Worm (Caenorhabditis elegans) whole organism, mixed stage, embryonic: Measurements from ENCODE around the gene mig-14.

Experiments used
- bed-3 ChIP-seq: fragments of 200-800 bp; sonication (Bioruptor generic); optimal IDR thresholded peaks from 3 replicates; lab custom pipeline; 2018; ENCODE audit warnings: mild to moderate bottlenecking, missing genetic modification characterization, moderate library complexity, missing compliant biosample characterization
- blmp-1 ChIP-seq: fragments of 150-350 bp; optimal IDR thresholded peaks from 2 replicates; lab custom pipeline; 2014; ENCODE audit warnings: missing biosample characterization, missing genetic modification characterization
- ceh-83 ChIP-seq: fragments of 200-800 bp; sonication (Bioruptor generic); optimal IDR thresholded peaks from 2 replicates; lab custom pipeline; 2018; ENCODE audit warnings: mild to moderate bottlenecking, missing genetic modification characterization, missing compliant biosample characterization
- ces-1 ChIP-seq: fragments of 150-350 bp; optimal IDR thresholded peaks from 2 replicates; lab custom pipeline; 2014; ENCODE audit warnings: missing biosample characterization, missing genetic modification reagents, missing genetic modification characterization
- elt-1 ChIP-seq: sonication (generic microtip); optimal IDR thresholded peaks from 2 replicates; lab custom pipeline; 2017; ENCODE audit warnings: missing genetic modification characterization, mild to moderate bottlenecking, missing compliant biosample characterization, antibody characterized with exemption, moderate library complexity, borderline replicate concordance; ENCODE audit not compliant: insufficient read depth
- lin-13 ChIP-seq: fragments of 150-350 bp; optimal IDR thresholded peaks from 2 replicates; lab custom pipeline; 2014; ENCODE audit warnings: missing biosample characterization, missing genetic modification characterization
- lsy-2 ChIP-seq: fragments of 150-350 bp; optimal IDR thresholded peaks from 2 replicates; lab custom pipeline; 2014; ENCODE audit warnings: missing biosample characterization, missing genetic modification characterization
- mls-2 ChIP-seq: sonication (generic microtip); optimal IDR thresholded peaks from 2 replicates; lab custom pipeline; 2016; ENCODE audit warnings: mild to moderate bottlenecking, missing genetic modification characterization, moderate library complexity, missing compliant biosample characterization
- nhr-12 ChIP-seq: fragments of 150-350 bp; optimal IDR thresholded peaks from 2 replicates; lab custom pipeline; 2014; ENCODE audit warnings: missing biosample characterization, missing genetic modification characterization
- nhr-28 ChIP-seq: fragments of 150-350 bp; optimal IDR thresholded peaks from 2 replicates; lab custom pipeline; 2014; ENCODE audit warnings: missing biosample characterization, missing genetic modification characterization
- unc-120 ChIP-seq: sonication (generic microtip); optimal IDR thresholded peaks from 2 replicates; lab custom pipeline; 2017; ENCODE audit warnings: missing genetic modification characterization, missing compliant biosample characterization; ENCODE audit not compliant: poor library complexity, severe bottlenecking
- unc-39 ChIP-seq: fragments of 150-350 bp; optimal IDR thresholded peaks from 2 replicates; lab custom pipeline; 2014; ENCODE audit warnings: missing biosample characterization, missing genetic modification characterization
- unc-62 ChIP-seq: fragments of 150-350 bp; optimal IDR thresholded peaks from 2 replicates; lab custom pipeline; 2014; ENCODE audit warnings: missing biosample characterization, missing genetic modification reagents, missing genetic modification characterization
- ztf-11 ChIP-seq: fragments of 150-350 bp; optimal IDR thresholded peaks from 2 replicates; lab custom pipeline; 2014; ENCODE audit warnings: missing biosample characterization, missing genetic modification characterization

DNA sequence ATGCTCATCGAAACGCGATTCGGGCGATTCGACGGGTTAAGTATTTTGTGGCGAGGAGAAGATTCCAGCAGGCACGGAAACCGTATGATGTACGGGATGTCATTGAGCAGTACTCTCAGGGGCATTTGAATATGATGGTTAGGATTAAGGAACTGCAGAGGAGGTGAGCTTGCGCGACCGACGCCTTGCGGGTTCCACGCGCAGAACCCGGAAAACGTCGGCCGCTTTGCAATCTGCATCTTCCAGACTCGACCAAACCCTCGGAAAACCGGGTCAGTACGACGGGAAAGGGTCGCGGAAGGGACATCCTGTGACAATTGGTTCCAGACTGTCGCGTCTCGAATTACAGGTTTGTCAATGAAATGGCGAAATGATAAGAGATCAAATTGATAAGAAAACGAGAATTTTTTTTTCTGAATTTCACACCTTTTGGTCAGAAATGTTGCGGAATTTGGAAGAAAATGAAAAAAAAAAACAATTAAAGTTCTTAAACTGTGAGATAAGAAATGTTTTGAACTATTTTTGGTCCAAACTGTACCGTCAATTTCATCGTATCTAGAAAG, 30.0 kb upstream of the mig-14 start:
- TF ChIP-seq ceh-83 (GFP tag; lab: Kevin White, UChicago) (no peak), nhr-28 (no peak), unc-62 (GFP tag; lab: Kevin White, UChicago) (no peak), mls-2 (tag; lab: Kevin White, UChicago) (no peak), lsy-2 (tag; lab: Kevin White, UChicago) (no peak), ztf-11 (tag; lab: Kevin White, UChicago) (no peak), nhr-12 (tag; lab: Kevin White, UChicago) (no peak), blmp-1 (tag; lab: Kevin White, UChicago) (no peak), lin-13 (tag; lab: Kevin White, UChicago) (no peak), unc-120 (tag; lab: Kevin White, UChicago) (no peak), unc-39 (no peak), bed-3 (GFP tag; lab: Kevin White, UChicago) (no peak), elt-1 (tag; lab: Kevin White, UChicago) (no peak), ces-1 (GFP tag; lab: Kevin White, UChicago) (no peak)
